Worm (Caenorhabditis elegans) whole organism, late embryonic: ENCODE measurements around the gene mak-1.

ENCODE experiments used
- F13H6.1 ChIP-seq: sonication (generic microtip); optimal IDR thresholded peaks from 2 replicates; lab custom pipeline; 2016; ENCODE audit warnings: missing genetic modification characterization, missing compliant biosample characterization
- T23F11.4 ChIP-seq: fragments of 200-800 bp; sonication (Bioruptor generic); optimal IDR thresholded peaks from 2 replicates; lab custom pipeline; 2018; ENCODE audit warnings: mild to moderate bottlenecking, missing genetic modification characterization, missing compliant biosample characterization
- ama-1 ChIP-seq: fragments of 150-350 bp; optimal IDR thresholded peaks from 2 replicates; lab custom pipeline; 2014
- ceh-18 ChIP-seq: sonication (generic microtip); optimal IDR thresholded peaks from 2 replicates; lab custom pipeline; 2016; ENCODE audit warnings: missing genetic modification characterization, missing compliant biosample characterization
- ceh-19 ChIP-seq: fragments of 200-800 bp; sonication (Bioruptor generic); optimal IDR thresholded peaks from 2 replicates; lab custom pipeline; 2018; ENCODE audit warnings: mild to moderate bottlenecking, missing genetic modification characterization, missing compliant biosample characterization
- ceh-31 ChIP-seq: sonication (generic microtip); optimal IDR thresholded peaks from 2 replicates; lab custom pipeline; 2016; ENCODE audit warnings: missing genetic modification characterization, missing compliant biosample characterization
- ceh-45 ChIP-seq: fragments of 200-800 bp; sonication (Bioruptor generic); IDR thresholded peaks from 2 replicates; pipeline ENCODE4 v1.3.6; 2022; ENCODE audit warnings: missing genetic modification reagents, missing genetic modification characterization, missing compliant biosample characterization
- ceh-6 ChIP-seq: fragments of 200-800 bp; sonication (Bioruptor generic); optimal IDR thresholded peaks from 2 replicates; lab custom pipeline; 2018; ENCODE audit warnings: mild to moderate bottlenecking, missing genetic modification characterization, missing compliant biosample characterization
- che-1 ChIP-seq: sonication (generic microtip); optimal IDR thresholded peaks from 2 replicates; lab custom pipeline; 2016; ENCODE audit warnings: mild to moderate bottlenecking, missing genetic modification characterization, missing compliant biosample characterization
- dve-1 ChIP-seq: sonication (generic microtip); optimal IDR thresholded peaks from 2 replicates; lab custom pipeline; 2017; ENCODE audit warnings: antibody characterized with exemption, mild to moderate bottlenecking, missing genetic modification characterization, missing compliant biosample characterization
- elt-4 ChIP-seq: sonication (generic microtip); optimal IDR thresholded peaks from 2 replicates; lab custom pipeline; 2016; ENCODE audit warnings: missing genetic modification characterization, missing compliant biosample characterization
- eyg-1 ChIP-seq: sonication (generic microtip); optimal IDR thresholded peaks from 2 replicates; lab custom pipeline; 2016; ENCODE audit warnings: missing genotype, missing genetic modification characterization, missing compliant biosample characterization
- fkh-6 ChIP-seq: sonication (generic microtip); optimal IDR thresholded peaks from 2 replicates; lab custom pipeline; 2016; ENCODE audit warnings: missing genetic modification characterization, missing compliant biosample characterization
- hlh-13 ChIP-seq: fragments of 200-800 bp; sonication (Bioruptor generic); optimal IDR thresholded peaks from 2 replicates; lab custom pipeline; 2018; ENCODE audit warnings: mild to moderate bottlenecking, missing genetic modification characterization, missing compliant biosample characterization
- hlh-15 ChIP-seq: sonication (generic microtip); optimal IDR thresholded peaks from 2 replicates; lab custom pipeline; 2016; ENCODE audit warnings: missing genetic modification characterization, missing compliant biosample characterization
- hlh-30 ChIP-seq: sonication (generic microtip); optimal IDR thresholded peaks from 2 replicates; lab custom pipeline; 2017; ENCODE audit warnings: antibody characterized with exemption, missing genetic modification characterization, missing compliant biosample characterization; ENCODE audit not compliant: insufficient read depth
- hlh-6 ChIP-seq: sonication (generic microtip); optimal IDR thresholded peaks from 2 replicates; lab custom pipeline; 2016; ENCODE audit warnings: missing genotype, missing genetic modification characterization, missing compliant biosample characterization
- lim-6 ChIP-seq: sonication (generic microtip); optimal IDR thresholded peaks from 2 replicates; lab custom pipeline; 2016; ENCODE audit warnings: missing genetic modification characterization, missing compliant biosample characterization
- lin-11 ChIP-seq: fragments of 200-800 bp; sonication (Bioruptor generic); optimal IDR thresholded peaks from 2 replicates; lab custom pipeline; 2018; ENCODE audit warnings: mild to moderate bottlenecking, missing genetic modification characterization, missing compliant biosample characterization
- madf-2 ChIP-seq: sonication (generic microtip); optimal IDR thresholded peaks from 2 replicates; lab custom pipeline; 2017; ENCODE audit warnings: missing genetic modification characterization, missing compliant biosample characterization
- nfya-1 ChIP-seq: sonication (generic microtip); optimal IDR thresholded peaks from 2 replicates; lab custom pipeline; 2017; ENCODE audit warnings: missing genetic modification characterization, mild to moderate bottlenecking, missing compliant biosample characterization, antibody characterized with exemption, moderate library complexity
- nhr-11 ChIP-seq: fragments of 150-350 bp; optimal IDR thresholded peaks from 2 replicates; lab custom pipeline; 2014; ENCODE audit warnings: missing biosample characterization, missing genetic modification characterization
- nhr-232 ChIP-seq: sonication (generic microtip); optimal IDR thresholded peaks from 2 replicates; lab custom pipeline; 2016; ENCODE audit warnings: missing genetic modification characterization, missing compliant biosample characterization
- odd-2 ChIP-seq: sonication (generic microtip); optimal IDR thresholded peaks from 2 replicates; lab custom pipeline; 2017; ENCODE audit warnings: antibody characterized with exemption, mild to moderate bottlenecking, missing genetic modification characterization, missing compliant biosample characterization
- pha-2 ChIP-seq: sonication (generic microtip); optimal IDR thresholded peaks from 2 replicates; lab custom pipeline; 2017; ENCODE audit warnings: mild to moderate bottlenecking, missing genetic modification characterization, missing compliant biosample characterization
- pha-4 ChIP-seq: fragments of 150-350 bp; optimal IDR thresholded peaks from 2 replicates; lab custom pipeline; 2018; ENCODE audit warnings: missing biosample characterization, missing genetic modification reagents, missing genetic modification characterization
- pros-1 ChIP-seq: fragments of 150-350 bp; optimal IDR thresholded peaks from 2 replicates; lab custom pipeline; 2014; ENCODE audit warnings: missing biosample characterization, missing genetic modification reagents, missing genetic modification characterization
- ref-2 ChIP-seq: sonication (generic microtip); optimal IDR thresholded peaks from 2 replicates; lab custom pipeline; 2016; ENCODE audit warnings: missing genetic modification characterization, missing compliant biosample characterization
- rnt-1 ChIP-seq: sonication (generic microtip); optimal IDR thresholded peaks from 2 replicates; lab custom pipeline; 2016; ENCODE audit warnings: missing genetic modification characterization, missing compliant biosample characterization
- sox-4 ChIP-seq: sonication (generic microtip); optimal IDR thresholded peaks from 2 replicates; lab custom pipeline; 2017; ENCODE audit warnings: mild to moderate bottlenecking, missing genetic modification characterization, inconsistent platforms, missing compliant biosample characterization
- syd-9 ChIP-seq: sonication (generic microtip); optimal IDR thresholded peaks from 2 replicates; lab custom pipeline; 2016; ENCODE audit warnings: mild to moderate bottlenecking, missing genetic modification characterization, moderate library complexity, missing compliant biosample characterization
- unc-42 ChIP-seq: sonication (generic microtip); optimal IDR thresholded peaks from 2 replicates; lab custom pipeline; 2016; ENCODE audit warnings: missing genotype, missing genetic modification characterization, missing compliant biosample characterization
- unc-55 ChIP-seq: sonication (generic microtip); optimal IDR thresholded peaks from 2 replicates; lab custom pipeline; 2017; ENCODE audit warnings: missing biosample characterization, missing genetic modification reagents, missing genetic modification characterization
- ztf-16 ChIP-seq: sonication (generic microtip); optimal IDR thresholded peaks from 2 replicates; lab custom pipeline; 2017; ENCODE audit warnings: missing genetic modification characterization, missing compliant biosample characterization

mak-1 gene

DNA sequence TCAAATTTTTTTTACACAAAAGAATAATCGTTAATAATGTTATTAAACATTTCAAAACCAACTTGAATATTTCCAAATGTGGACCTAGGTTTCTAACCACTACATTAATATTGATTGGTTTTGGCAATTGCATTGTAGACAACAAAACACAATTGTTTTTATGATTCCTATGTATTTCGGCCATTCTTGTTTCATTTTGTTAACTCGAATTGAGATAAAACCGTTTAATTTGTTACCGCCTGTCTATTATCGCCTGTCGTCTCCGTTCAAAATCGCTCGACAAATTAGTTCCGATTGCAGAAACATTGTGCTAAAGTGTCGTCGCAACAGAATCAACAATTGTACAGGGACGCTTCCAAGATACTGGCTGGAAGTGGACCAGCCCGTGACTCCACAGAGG lies 26.8 kb downstream of the mak-1 start, which contains the start of gene let-19:
let-19 (plus strand) TSS at position 301 of the 400 bp plus-strand sequence.
- no peak for TF ChIP-seq lim-6 (tag; lab: Kevin White, UChicago)
- TF ChIP-seq che-1 (tag; lab: Kevin White, UChicago): no peak
- no peak for TF ChIP-seq ama-1
- no peak for TF ChIP-seq hlh-13 (GFP tag; lab: Kevin White, UChicago)
- no peak for TF ChIP-seq pros-1
- no peak for TF ChIP-seq eyg-1 (tag; lab: Kevin White, UChicago)
- no peak for TF ChIP-seq sox-4 (tag; lab: Kevin White, UChicago)
- no peak for TF ChIP-seq ztf-16 (tag; lab: Kevin White, UChicago)
- no peak for TF ChIP-seq ceh-18 (tag; lab: Kevin White, UChicago)

DNA sequence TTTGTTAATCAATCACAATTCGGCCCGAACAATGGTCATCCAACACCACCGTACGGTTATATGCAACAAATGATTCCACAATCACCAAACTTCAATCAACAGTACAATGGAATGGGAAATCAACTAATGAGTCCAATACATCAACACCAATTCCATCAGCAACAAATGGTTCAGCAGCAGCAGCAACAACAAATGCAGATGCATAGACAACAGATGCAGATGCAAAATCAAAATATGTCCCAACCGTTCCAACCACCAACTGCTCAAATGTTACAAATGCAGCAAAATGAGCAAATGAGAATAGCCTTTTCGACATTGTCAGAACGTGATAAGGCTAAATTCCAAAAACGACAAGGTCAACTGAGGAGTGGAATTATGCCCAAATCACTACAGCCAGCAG lies 32.6 kb downstream of the mak-1 start:
- TF ChIP-seq nhr-232 (tag; lab: Kevin White, UChicago) (no peak), che-1 (tag; lab: Kevin White, UChicago) (no peak), ztf-16 (tag; lab: Kevin White, UChicago) (no peak), syd-9 (tag; lab: Kevin White, UChicago) (no peak), hlh-30 (tag; lab: Kevin White, UChicago) (no peak), sox-4 (tag; lab: Kevin White, UChicago) (no peak)

DNA sequence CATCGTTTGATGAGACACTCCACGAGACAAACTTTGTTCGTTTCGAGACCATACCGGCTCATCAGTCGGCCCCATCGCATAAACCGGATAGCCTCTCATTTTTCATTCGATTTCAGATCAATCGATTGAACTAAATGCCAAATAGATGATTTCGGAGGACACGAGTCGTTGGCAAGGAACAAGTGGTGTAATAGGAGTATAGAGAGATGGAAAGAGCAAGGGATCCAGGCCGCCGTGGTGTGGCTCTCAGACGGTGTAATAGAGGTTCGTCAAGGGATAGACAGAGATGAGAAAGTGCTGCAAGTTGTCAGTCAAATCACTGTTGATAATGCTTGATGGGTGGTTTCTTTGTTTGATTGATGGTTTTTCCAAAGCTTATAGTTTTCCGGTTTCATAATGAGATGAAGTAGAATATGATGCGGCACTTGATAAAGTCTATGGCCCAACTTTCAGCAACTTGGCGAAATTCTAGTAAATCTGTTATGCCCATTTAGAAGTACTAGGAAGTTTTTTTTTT lies 39.6 kb downstream of the mak-1 start, which contains the start of gene sgn-1:
sgn-1 (minus strand) TSS at position 220 of the 517 bp plus-strand sequence.
- TF ChIP-seq pros-1: no peak
- TF ChIP-seq F13H6.1 (tag; lab: Kevin White, UChicago): no peak
- TF ChIP-seq pha-4: no peak
- TF ChIP-seq hlh-15 (tag; lab: Kevin White, UChicago): no peak
- no peak for TF ChIP-seq odd-2
- no peak for TF ChIP-seq madf-2 (tag; lab: Kevin White, UChicago)
- TF ChIP-seq dve-1 (tag; lab: Kevin White, UChicago): no peak
- TF ChIP-seq syd-9 (tag; lab: Kevin White, UChicago): no peak
- TF ChIP-seq ceh-45: no peak
- TF ChIP-seq hlh-6: no peak
- peak; percentile 37 for TF ChIP-seq rnt-1 (tag; lab: Kevin White, UChicago)
- TF ChIP-seq ceh-18 (tag; lab: Kevin White, UChicago): peak; percentile 51
- TF ChIP-seq fkh-6 (tag; lab: Kevin White, UChicago): no peak
- peak; percentile 93 for TF ChIP-seq unc-55
- TF ChIP-seq sox-4 (tag; lab: Kevin White, UChicago): no peak
- no peak for TF ChIP-seq T23F11.4 (GFP tag; lab: Kevin White, UChicago)
- no peak for TF ChIP-seq ceh-19 (GFP tag; lab: Kevin White, UChicago)
- TF ChIP-seq ref-2 (tag; lab: Kevin White, UChicago): no peak
- TF ChIP-seq pha-2: no peak
- TF ChIP-seq ceh-6: no peak
- no peak for TF ChIP-seq lin-11 (tag; lab: Kevin White, UChicago)
- no peak for TF ChIP-seq nhr-11 (tag; lab: Kevin White, UChicago)
- TF ChIP-seq elt-4: no peak
- TF ChIP-seq, all 69 proteins: peak for 3

DNA sequence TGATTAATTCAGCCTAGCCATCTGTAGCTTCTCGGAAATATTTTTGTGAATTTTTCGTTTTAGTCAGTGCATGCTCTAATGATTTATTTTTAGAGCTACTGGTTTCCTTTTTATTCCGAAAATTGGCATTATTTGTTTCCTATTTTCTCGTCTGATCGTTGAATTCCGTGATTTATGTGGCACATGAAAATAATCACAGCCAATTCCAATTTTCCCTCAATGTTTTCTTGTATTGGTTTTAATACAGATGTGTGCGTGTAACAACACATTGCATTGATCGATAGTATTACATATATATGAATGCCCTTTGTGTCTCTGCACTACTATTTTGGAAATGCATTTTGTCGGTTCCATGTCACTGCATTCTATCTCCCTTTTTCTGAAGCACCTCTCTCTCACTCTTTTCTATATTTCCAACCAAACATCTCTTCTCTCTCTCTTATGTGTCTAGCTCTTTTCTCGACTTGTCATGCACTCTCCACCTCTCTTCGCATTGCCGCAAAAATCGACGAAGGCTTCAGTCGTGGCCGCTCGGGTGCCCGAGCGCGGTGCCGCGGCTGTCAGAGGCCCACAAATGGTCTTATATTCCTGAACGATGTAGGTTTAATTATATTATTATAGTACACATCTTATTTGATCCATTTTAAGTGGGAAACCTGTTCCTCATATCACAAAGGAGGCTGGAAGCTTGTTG lies 40.5 kb downstream of the mak-1 start:
- TF ChIP-seq ceh-31: no peak
- TF ChIP-seq unc-42: peak; percentile 7
- TF ChIP-seq rnt-1 (tag; lab: Kevin White, UChicago): no peak
- no peak for TF ChIP-seq pha-4
- peak; percentile 33 for TF ChIP-seq ref-2 (tag; lab: Kevin White, UChicago)
- TF ChIP-seq madf-2 (tag; lab: Kevin White, UChicago): no peak
- peak; percentile 31 for TF ChIP-seq nfya-1 (tag; lab: Kevin White, UChicago)
- TF ChIP-seq syd-9 (tag; lab: Kevin White, UChicago): no peak
- peak; percentile 65 for TF ChIP-seq ceh-18 (tag; lab: Kevin White, UChicago)
